Fruit fly (Drosophila melanogaster) Kc167 (cell line): ENCODE results near the gene CG14062.

Source experiments
- Myc ChIP-seq: fragments of >200 bp; optimal IDR thresholded peaks from 2 replicates; lab custom pipeline; 2017; ENCODE audit warnings: missing external identifiers
- Sin3A ChIP-seq: fragments of >200 bp; optimal IDR thresholded peaks from 2 replicates; lab custom pipeline; 2018; ENCODE audit warnings: missing external identifiers
- h ChIP-seq: fragments of >200 bp; optimal IDR thresholded peaks from 3 replicates; lab custom pipeline; 2018; ENCODE audit warnings: missing external identifiers
- insv ChIP-seq: fragments of >200 bp; optimal IDR thresholded peaks from 3 replicates; lab custom pipeline; 2018; ENCODE audit warnings: missing external identifiers
- psq ChIP-seq: fragments of >200 bp; optimal IDR thresholded peaks from 2 replicates; lab custom pipeline; 2017; ENCODE audit warnings: missing external identifiers
- ttk ChIP-seq: sonication (Bioruptor generic); optimal IDR thresholded peaks from 2 replicates; lab custom pipeline; 2017; ENCODE audit warnings: missing external identifiers

dm6 chr3R:28599238-28600127 lies 43.2 kb downstream of the CG14062 start, which contains the start of the genes Noa36 and Hrb98DE:
- TF ChIP-seq Sin3A (lab: Kevin White, UChicago) (no peak), h (lab: Kevin White, UChicago) (no peak), psq (no peak), insv (lab: Kevin White, UChicago) (no peak), Myc (lab: Kevin White, UChicago) (no peak), ttk (lab: Kevin White, UChicago) (no peak)
